Fruit fly (Drosophila melanogaster): ENCODE data around the gene CG31664.

CG31664 gene

dm6 chr2L:1790261-1790660 is 36.0 kb downstream of the CG31664 start, which contains the start of gene Gr22d:
Gene Gr22d, minus strand, starts transcription at chr2L:1790361.
- TF ChIP-seq CG14655 (GFP tag; optimal IDR thresholded peaks at IDR 0.05) (no peak), Ets98B (GFP tag; IDR thresholded peaks at IDR 0.05) (no peak), Pif1B (GFP tag; optimal IDR thresholded peaks at IDR 0.05) (no peak), EcR (GFP tag; optimal IDR thresholded peaks at IDR 0.05) (no peak), Pif1A (GFP tag; optimal IDR thresholded peaks at IDR 0.05) (no peak)

dm6 chr2L:1787929-1788328 is 38.4 kb downstream of the CG31664 start:
- TF ChIP-seq CG34367 (tag; optimal IDR thresholded peaks at IDR 0.05) (no peak), CG17806 (tag; optimal IDR thresholded peaks at IDR 0.05) (no peak), gl (tag; optimal IDR thresholded peaks at IDR 0.05) (no peak), Snoo (tag; optimal IDR thresholded peaks at IDR 0.05) (no peak), Pif1B (GFP tag; optimal IDR thresholded peaks at IDR 0.05) (no peak), Ets98B (GFP tag; IDR thresholded peaks at IDR 0.05) (no peak), EcR (GFP tag; optimal IDR thresholded peaks at IDR 0.05) (no peak), CG8301 (tag; optimal IDR thresholded peaks at IDR 0.05) (no peak), D1 (tag; optimal IDR thresholded peaks at IDR 0.05) (no peak), CG4496 (GFP tag; IDR thresholded peaks at IDR 0.05) (no peak), CG14655 (GFP tag; optimal IDR thresholded peaks at IDR 0.05) (no peak), Pif1A (GFP tag; optimal IDR thresholded peaks at IDR 0.05) (no peak)

- TF ChIP-seq CG14655 (GFP tag; optimal IDR thresholded peaks at IDR 0.05) (no peak), rn (GFP tag; IDR thresholded peaks at IDR 0.05) (no peak), CG4496 (GFP tag; IDR thresholded peaks at IDR 0.05) (no peak), CG8301 (tag; optimal IDR thresholded peaks at IDR 0.05) (no peak), gl (tag; optimal IDR thresholded peaks at IDR 0.05) (no peak)
Measured at dm6 chr2L:1783762-1784161, 42.5 kb downstream of the CG31664 start, which contains the start of gene Gr22e. Gene Gr22e, plus strand, starts transcription at chr2L:1784062.
